Fruit fly (Drosophila melanogaster) S2 (cell line): Measurements from ENCODE around the gene vig2.

Source experiments
- CG8478 ChIP-seq: fragments of >200 bp; optimal IDR thresholded peaks from 2 replicates; lab custom pipeline; 2018
- CTCF ChIP-seq, 2 experiments: fragments of >200 bp; optimal IDR thresholded peaks; 2 replicates each; lab custom pipeline; 2018

DNA sequence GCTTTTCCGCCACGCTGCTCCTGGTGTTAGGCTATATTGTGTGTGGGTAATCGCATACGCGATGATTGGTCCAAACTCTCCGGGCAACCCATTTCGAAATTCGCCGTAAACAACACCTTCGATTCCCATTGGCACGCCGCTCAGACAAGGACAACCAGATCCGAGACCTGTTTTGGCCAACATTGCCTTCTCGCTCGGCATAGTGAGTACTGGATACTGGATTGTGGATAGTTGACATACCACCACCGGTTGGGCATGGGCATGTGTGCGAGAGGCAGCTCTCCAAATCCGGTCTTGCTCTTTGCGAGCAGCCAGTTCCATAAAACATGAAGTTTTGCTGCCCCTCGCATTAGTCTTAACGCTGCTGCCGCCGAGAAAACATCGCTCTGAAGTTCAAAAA is 28.5 kb upstream of the vig2 start, which contains the start of gene fd96Cb:
- no peak for TF ChIP-seq CG8478 (lab: Kevin White, UChicago)
- TF ChIP-seq CTCF (optimal IDR thresholded peaks at IDR 0.05; lab: Kevin White, UChicago), result no peak
